Worm (Caenorhabditis elegans) whole organism, mixed stage, embryonic: ENCODE measurements around the gene mlp-1.

Source experiments
- M03D4.4 ChIP-seq: sonication (generic microtip); optimal IDR thresholded peaks from 2 replicates; lab custom pipeline; 2017; ENCODE audit warnings: mild to moderate bottlenecking, missing genetic modification characterization, missing compliant biosample characterization
- bed-3 ChIP-seq: fragments of 200-800 bp; sonication (Bioruptor generic); optimal IDR thresholded peaks from 3 replicates; lab custom pipeline; 2018; ENCODE audit warnings: mild to moderate bottlenecking, missing genetic modification characterization, moderate library complexity, missing compliant biosample characterization
- blmp-1 ChIP-seq: fragments of 150-350 bp; optimal IDR thresholded peaks from 2 replicates; lab custom pipeline; 2014; ENCODE audit warnings: missing biosample characterization, missing genetic modification characterization
- ceh-39 ChIP-seq: fragments of 150-350 bp; optimal IDR thresholded peaks from 2 replicates; lab custom pipeline; 2014; ENCODE audit warnings: missing biosample characterization, missing genetic modification characterization
- ces-1 ChIP-seq: fragments of 150-350 bp; optimal IDR thresholded peaks from 2 replicates; lab custom pipeline; 2014; ENCODE audit warnings: missing biosample characterization, missing genetic modification reagents, missing genetic modification characterization
- cnd-1 ChIP-seq: fragments of 200-800 bp; sonication (Bioruptor generic); optimal IDR thresholded peaks from 2 replicates; lab custom pipeline; 2018; ENCODE audit warnings: mild to moderate bottlenecking, missing genetic modification characterization, missing compliant biosample characterization
- drap-1 ChIP-seq: fragments of 200-800 bp; sonication (Bioruptor generic); optimal IDR thresholded peaks from 3 replicates; lab custom pipeline; 2018; ENCODE audit warnings: mild to moderate bottlenecking, missing genetic modification characterization, missing compliant biosample characterization
- elt-1 ChIP-seq: sonication (generic microtip); optimal IDR thresholded peaks from 2 replicates; lab custom pipeline; 2017; ENCODE audit warnings: missing genetic modification characterization, mild to moderate bottlenecking, missing compliant biosample characterization, antibody characterized with exemption, moderate library complexity, borderline replicate concordance; ENCODE audit not compliant: insufficient read depth
- elt-3 ChIP-seq: fragments of 150-350 bp; optimal IDR thresholded peaks from 2 replicates; lab custom pipeline; 2014; ENCODE audit warnings: missing biosample characterization, missing genetic modification characterization
- ham-2 ChIP-seq: fragments of 200-800 bp; sonication (Bioruptor generic); optimal IDR thresholded peaks from 2 replicates; lab custom pipeline; 2018; ENCODE audit warnings: mild to moderate bottlenecking, missing genetic modification characterization, missing compliant biosample characterization
- lsy-2 ChIP-seq: fragments of 150-350 bp; optimal IDR thresholded peaks from 2 replicates; lab custom pipeline; 2014; ENCODE audit warnings: missing biosample characterization, missing genetic modification characterization
- mab-5 ChIP-seq: fragments of 150-350 bp; optimal IDR thresholded peaks from 2 replicates; lab custom pipeline; 2014; ENCODE audit warnings: missing biosample characterization, missing genetic modification characterization
- mep-1 ChIP-seq: fragments of 150-350 bp; optimal IDR thresholded peaks from 2 replicates; lab custom pipeline; 2017; ENCODE audit warnings: missing biosample characterization, missing genetic modification reagents, missing genetic modification characterization, inconsistent platforms
- mls-2 ChIP-seq: sonication (generic microtip); optimal IDR thresholded peaks from 2 replicates; lab custom pipeline; 2016; ENCODE audit warnings: mild to moderate bottlenecking, missing genetic modification characterization, moderate library complexity, missing compliant biosample characterization
- nhr-237 ChIP-seq: fragments of 150-350 bp; optimal IDR thresholded peaks from 2 replicates; lab custom pipeline; 2014; ENCODE audit warnings: missing biosample characterization, missing genetic modification characterization
- nhr-28 ChIP-seq: fragments of 150-350 bp; optimal IDR thresholded peaks from 2 replicates; lab custom pipeline; 2014; ENCODE audit warnings: missing biosample characterization, missing genetic modification characterization
- nhr-76 ChIP-seq: sonication (generic microtip); optimal IDR thresholded peaks from 2 replicates; lab custom pipeline; 2017; ENCODE audit warnings: missing biosample characterization, missing genetic modification characterization
- snpc-4 ChIP-seq: fragments of 150-350 bp; optimal IDR thresholded peaks from 2 replicates; lab custom pipeline; 2014; ENCODE audit warnings: missing biosample characterization, missing genetic modification characterization
- sptf-1 ChIP-seq: sonication (generic microtip); optimal IDR thresholded peaks from 2 replicates; lab custom pipeline; 2017; ENCODE audit warnings: mild to moderate bottlenecking, missing genetic modification characterization, moderate library complexity, missing compliant biosample characterization
- tbx-8 ChIP-seq: fragments of 200-800 bp; sonication (Bioruptor generic); optimal IDR thresholded peaks from 2 replicates; lab custom pipeline; 2018; ENCODE audit warnings: mild to moderate bottlenecking, missing genetic modification characterization, moderate library complexity, missing compliant biosample characterization
- unc-120 ChIP-seq: sonication (generic microtip); optimal IDR thresholded peaks from 2 replicates; lab custom pipeline; 2017; ENCODE audit warnings: missing genetic modification characterization, missing compliant biosample characterization; ENCODE audit not compliant: poor library complexity, severe bottlenecking
- unc-39 ChIP-seq: fragments of 150-350 bp; optimal IDR thresholded peaks from 2 replicates; lab custom pipeline; 2014; ENCODE audit warnings: missing biosample characterization, missing genetic modification characterization
- unc-62 ChIP-seq: fragments of 150-350 bp; optimal IDR thresholded peaks from 2 replicates; lab custom pipeline; 2014; ENCODE audit warnings: missing biosample characterization, missing genetic modification reagents, missing genetic modification characterization
- zip-8 ChIP-seq: fragments of 150-350 bp; optimal IDR thresholded peaks from 2 replicates; lab custom pipeline; 2014; ENCODE audit warnings: missing biosample characterization, missing genetic modification characterization
- ztf-11 ChIP-seq: fragments of 150-350 bp; optimal IDR thresholded peaks from 2 replicates; lab custom pipeline; 2014; ENCODE audit warnings: missing biosample characterization, missing genetic modification characterization

The mlp-1 gene

ce11 chrIII:5939453-5940296 lies 35.2 kb downstream of the mlp-1 start, which contains the start of gene ubq-1:
Gene ubq-1, plus strand, starts transcription at chrIII:5940254.
- TF ChIP-seq sptf-1 (tag; lab: Kevin White, UChicago) (no peak), blmp-1 (tag; lab: Kevin White, UChicago) (no peak), mls-2 (tag; lab: Kevin White, UChicago) (peak; percentile 50), cnd-1 (peak; percentile 58), unc-62 (GFP tag; lab: Kevin White, UChicago) (no peak), ceh-39 (tag; lab: Kevin White, UChicago) (no peak), M03D4.4 (tag; lab: Kevin White, UChicago) (peak; percentile 66), tbx-8 (GFP tag; lab: Kevin White, UChicago) (no peak), nhr-28 (tag; lab: Kevin White, UChicago) (no peak)

DNA sequence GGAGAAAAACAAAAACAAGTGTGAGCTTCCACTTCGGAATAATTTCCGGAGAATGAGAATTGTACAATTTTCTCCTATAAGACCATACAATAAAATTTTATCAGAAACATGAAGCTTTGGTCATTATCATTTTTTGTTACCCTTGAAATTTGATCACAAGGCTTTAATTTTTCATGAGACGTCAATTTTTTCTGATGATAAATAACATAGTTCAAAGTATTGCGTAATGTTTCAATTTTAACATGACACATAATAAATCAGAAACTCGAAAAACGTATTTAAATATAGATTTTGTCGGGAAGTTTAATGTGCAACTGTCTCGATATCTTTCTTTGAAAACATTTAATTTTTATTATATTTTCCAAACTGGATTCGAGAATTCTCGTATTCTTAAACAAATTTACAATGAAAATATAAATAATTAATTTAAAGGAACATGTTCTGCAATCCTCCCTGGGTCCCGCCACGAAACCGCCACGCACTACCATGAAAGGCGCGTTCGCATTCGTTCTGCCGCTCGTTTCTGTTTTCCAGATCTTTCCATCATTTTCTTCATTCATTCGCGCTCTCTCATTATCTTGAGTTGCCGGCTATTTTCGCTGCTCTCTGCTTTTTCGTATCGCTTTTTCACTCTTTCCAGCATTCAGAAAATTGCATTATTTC lies 35.9 kb downstream of the mlp-1 start:
- TF ChIP-seq unc-62 (GFP tag; lab: Kevin White, UChicago): no peak
- TF ChIP-seq zip-8 (tag; lab: Kevin White, UChicago): peak; percentile 71
- no peak for TF ChIP-seq snpc-4 (tag; lab: Kevin White, UChicago)
- TF ChIP-seq bed-3 (GFP tag; lab: Kevin White, UChicago): no peak
- TF ChIP-seq mls-2 (tag; lab: Kevin White, UChicago): no peak
- TF ChIP-seq, all 35 proteins: peak for 1

DNA sequence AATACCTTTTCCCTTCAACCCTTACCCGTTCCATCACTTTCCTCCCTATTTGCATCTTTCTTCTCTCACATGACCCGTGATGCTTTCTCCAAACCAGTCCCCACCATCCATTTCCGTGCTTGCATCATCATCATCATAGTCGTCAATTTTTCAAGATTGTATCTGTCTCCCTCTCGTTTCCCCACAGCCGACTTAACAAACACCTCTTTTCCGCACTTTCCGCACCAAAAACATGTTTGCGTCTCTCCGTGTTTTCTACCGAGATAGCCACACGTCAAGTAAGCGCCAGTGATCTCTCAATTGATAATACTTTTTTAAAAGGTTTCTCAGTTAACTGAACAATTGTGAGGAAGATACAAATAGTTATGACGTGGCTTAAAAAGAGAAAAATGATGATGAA lies 36.8 kb downstream of the mlp-1 start:
- TF ChIP-seq elt-1 (tag; lab: Kevin White, UChicago) (peak; percentile 78), nhr-237 (tag; lab: Kevin White, UChicago) (peak; percentile 76), blmp-1 (tag; lab: Kevin White, UChicago) (peak; percentile 45), ham-2 (GFP tag; lab: Kevin White, UChicago) (peak; percentile 57), mab-5 (tag; lab: Kevin White, UChicago) (no peak), ztf-11 (tag; lab: Kevin White, UChicago) (no peak)

DNA sequence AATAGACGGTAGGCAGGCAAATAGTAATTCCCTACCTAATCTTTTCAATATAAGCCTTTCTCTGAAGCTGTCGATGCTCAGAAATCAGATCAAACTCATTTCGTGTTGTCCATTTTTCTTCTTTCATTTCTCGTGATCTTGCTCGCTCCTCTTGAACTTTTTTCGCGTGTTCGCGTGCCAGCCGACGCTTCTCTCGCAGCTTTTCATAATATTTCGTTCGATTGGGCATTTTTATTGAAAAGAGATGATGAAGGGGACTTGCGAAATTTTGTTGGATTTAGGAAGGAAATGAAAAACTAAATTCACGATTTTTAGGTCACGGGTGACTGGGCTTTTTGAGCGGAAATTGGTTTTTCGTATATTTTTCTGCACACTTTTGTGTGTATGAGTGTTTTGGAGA lies 37.9 kb downstream of the mlp-1 start, which contains the start of gene EGAP1.1:
Gene EGAP1.1 (minus strand): TSS at position 229 of the 400 bp plus-strand sequence.
- TF ChIP-seq mep-1 (no peak), zip-8 (tag; lab: Kevin White, UChicago) (no peak), bed-3 (GFP tag; lab: Kevin White, UChicago) (no peak), ham-2 (GFP tag; lab: Kevin White, UChicago) (no peak), drap-1 (GFP tag; lab: Kevin White, UChicago) (no peak), elt-1 (tag; lab: Kevin White, UChicago) (no peak), unc-120 (tag; lab: Kevin White, UChicago) (no peak), M03D4.4 (tag; lab: Kevin White, UChicago) (no peak), unc-39 (no peak), ztf-11 (tag; lab: Kevin White, UChicago) (no peak), cnd-1 (no peak), mls-2 (tag; lab: Kevin White, UChicago) (no peak), tbx-8 (GFP tag; lab: Kevin White, UChicago) (no peak), unc-62 (GFP tag; lab: Kevin White, UChicago) (no peak)
- TF ChIP-seq, all 35 proteins: peak for 0

DNA sequence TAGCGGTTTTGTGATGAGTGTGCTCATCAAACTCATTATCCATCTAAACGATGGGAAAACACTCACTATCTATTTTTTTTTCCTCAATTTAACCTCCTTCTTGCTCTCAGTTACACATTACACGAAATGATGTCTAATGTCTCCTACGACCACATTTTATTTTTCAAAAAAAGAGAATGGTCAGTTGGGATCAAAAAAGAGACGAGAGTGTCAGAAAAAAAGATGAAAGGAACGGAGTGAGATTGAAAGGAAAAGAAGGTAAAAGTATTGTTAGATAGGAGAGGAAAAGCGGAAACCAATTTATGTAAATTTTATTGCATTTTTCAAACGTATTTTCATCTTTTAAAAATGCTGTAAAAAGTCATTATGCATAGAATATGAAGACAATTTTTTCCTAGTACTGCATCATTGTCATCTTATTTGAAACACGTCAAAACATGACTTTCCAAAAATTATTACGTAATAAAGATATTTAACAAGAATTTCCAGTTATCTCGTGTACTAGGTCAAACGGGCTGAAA lies 40.7 kb downstream of the mlp-1 start:
- TF ChIP-seq elt-3 (no peak), nhr-76 (tag; lab: Kevin White, UChicago) (no peak), zip-8 (tag; lab: Kevin White, UChicago) (peak; percentile 71), ces-1 (GFP tag; lab: Kevin White, UChicago) (peak; percentile 7)

- TF ChIP-seq lsy-2 (tag; lab: Kevin White, UChicago) (no peak), nhr-237 (tag; lab: Kevin White, UChicago) (no peak), elt-1 (tag; lab: Kevin White, UChicago) (no peak), mls-2 (tag; lab: Kevin White, UChicago) (no peak)
These were observed 42.0 kb downstream of the mlp-1 start, which contains the start of gene zmp-1 for ce11 chrIII:5932853-5933252. Gene zmp-1, minus strand, starts transcription at chrIII:5932953.
